Worm (Caenorhabditis elegans): ENCODE measurements around the gene F55C9.3.
"Not testable (repeated sequence)": the region's sequence is repeated elsewhere in the genome, so short reads cannot be mapped to it uniquely, and the experiment has no call there.

Gene F55C9.3

DNA sequence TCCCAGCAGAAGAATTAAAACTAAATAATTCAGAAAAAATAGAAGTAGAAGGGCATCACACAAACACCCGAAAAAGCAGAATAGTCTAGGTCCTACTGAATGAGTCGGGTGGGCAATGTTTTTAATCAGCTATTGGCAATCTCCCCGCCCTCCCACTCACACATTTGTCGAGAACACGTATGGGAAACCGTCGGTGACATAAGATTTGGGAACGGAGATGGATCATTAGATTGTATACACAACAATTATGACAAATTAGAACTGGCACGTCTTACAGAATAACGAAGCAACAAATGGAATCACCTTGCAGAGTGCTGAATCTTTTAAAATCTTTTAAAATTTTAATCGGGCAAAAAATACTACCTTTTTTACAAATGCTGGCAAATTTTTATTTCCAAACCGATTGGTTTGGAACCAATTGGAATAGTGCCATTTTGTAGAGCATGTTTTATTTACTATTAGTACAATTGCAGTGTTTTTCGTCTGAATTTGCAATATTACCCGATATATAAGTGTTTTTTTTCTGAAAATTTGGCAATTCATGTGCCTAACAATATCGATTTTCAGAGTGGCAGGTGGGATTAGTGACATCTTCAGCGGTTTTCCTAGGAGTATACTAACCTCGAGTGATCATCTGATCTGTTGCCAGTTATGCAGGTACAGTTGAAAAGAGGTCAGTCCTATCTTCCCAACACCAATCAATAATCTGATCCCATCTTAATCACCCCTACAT, at the start of gene F55C9.3, which contains the start of gene fbxb-57:
F55C9.3 (minus strand) TSS at position 101 of the 733 bp plus-strand sequence.
fbxb-57 (plus strand) TSS at position 683 of the 733 bp plus-strand sequence.
- TF ChIP-seq him-1 (tag; optimal IDR thresholded peaks at IDR 0.05) (no peak), dao-5 (tag; optimal IDR thresholded peaks at IDR 0.05) (no peak), W03F9.2 (tag; optimal IDR thresholded peaks at IDR 0.05) (no peak)

ce11 chrV:19337333-19337732, 49.4 kb upstream of the F55C9.3 start:
- TF ChIP-seq W03F9.2 (tag; optimal IDR thresholded peaks at IDR 0.05) (no peak), him-1 (tag; optimal IDR thresholded peaks at IDR 0.05) (no peak), dao-5 (tag; optimal IDR thresholded peaks at IDR 0.05) (no peak)

DNA sequence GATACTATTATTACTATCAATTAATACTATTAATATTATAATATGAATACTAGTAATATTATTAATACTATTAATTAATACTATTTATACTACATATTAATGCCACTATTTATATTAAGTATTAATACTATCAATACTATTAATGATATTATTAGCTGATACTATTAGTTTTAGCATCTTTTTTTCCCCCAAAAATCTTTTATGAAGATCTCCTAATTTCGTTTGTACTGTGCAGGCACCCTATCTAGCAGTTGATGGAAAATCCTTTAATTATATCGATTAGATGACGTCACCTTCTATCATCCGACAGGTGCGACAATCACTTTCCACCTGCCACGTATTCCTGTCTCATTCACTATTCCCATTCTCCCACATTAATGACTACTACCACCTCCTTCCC, 41.3 kb upstream of the F55C9.3 start, which contains the start of gene fbxb-65:
fbxb-65 (plus strand) TSS at position 301 of the 400 bp plus-strand sequence.
- TF ChIP-seq him-1 (tag; optimal IDR thresholded peaks at IDR 0.05), result no peak
- TF ChIP-seq W03F9.2 (tag; optimal IDR thresholded peaks at IDR 0.05), result no peak
- TF ChIP-seq dao-5 (tag; optimal IDR thresholded peaks at IDR 0.05), result no peak

DNA sequence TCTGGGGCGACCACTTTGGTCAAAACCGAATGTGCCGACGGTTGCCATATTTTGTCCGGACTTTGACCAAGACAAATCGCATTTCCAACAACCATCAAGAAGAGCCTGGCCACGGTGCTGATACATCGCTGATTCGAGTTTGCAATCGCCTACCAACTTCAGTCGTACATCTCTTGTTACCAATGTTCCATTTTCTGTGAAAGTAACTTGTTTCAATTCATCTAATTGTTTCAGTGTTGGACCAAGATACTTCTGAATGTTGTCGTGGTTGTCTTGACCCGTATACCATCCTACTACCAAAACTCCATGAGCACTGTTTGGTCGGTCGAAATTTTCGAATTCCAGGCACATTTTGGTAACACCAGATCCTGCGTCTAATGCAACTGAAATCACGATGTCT, 37.5 kb upstream of the F55C9.3 start:
- TF ChIP-seq W03F9.2 (tag; optimal IDR thresholded peaks at IDR 0.05) (no peak), dao-5 (tag; optimal IDR thresholded peaks at IDR 0.05) (no peak), him-1 (tag; optimal IDR thresholded peaks at IDR 0.05) (no peak)

- TF ChIP-seq W03F9.2 (tag; optimal IDR thresholded peaks at IDR 0.05) (no peak), dao-5 (tag; optimal IDR thresholded peaks at IDR 0.05) (no peak), him-1 (tag; optimal IDR thresholded peaks at IDR 0.05) (no peak)
These were observed 34.4 kb upstream of the F55C9.3 start, which contains the start of gene C43D7.4 for ce11 chrV:19322387-19322786. C43D7.4 (minus strand) TSS chrV:19322487.

ce11 chrV:19320385-19320784, 32.4 kb upstream of the F55C9.3 start, which contains the start of gene sdz-6:
sdz-6 (plus strand) TSS chrV:19320613.
- TF ChIP-seq dao-5 (tag; optimal IDR thresholded peaks at IDR 0.05), result no peak
- no peak for TF ChIP-seq him-1 (tag; optimal IDR thresholded peaks at IDR 0.05)
- TF ChIP-seq W03F9.2 (tag; optimal IDR thresholded peaks at IDR 0.05), result no peak

ce11 chrV:19319460-19319995, 31.6 kb upstream of the F55C9.3 start, which contains the start of gene C43D7.7:
C43D7.7 (minus strand) TSS chrV:19319510.
- TF ChIP-seq him-1 (tag; optimal IDR thresholded peaks at IDR 0.05), result no peak
- no peak for TF ChIP-seq dao-5 (tag; optimal IDR thresholded peaks at IDR 0.05)

ce11 chrV:19317058-19317457, 29.1 kb upstream of the F55C9.3 start, which contains the start of gene srh-208:
srh-208 (plus strand) TSS chrV:19317358.
- not testable (repeated sequence) for TF ChIP-seq dao-5, him-1, W03F9.2 (tag; optimal IDR thresholded peaks at IDR 0.05)

ce11 chrV:19312975-19313374, 25.0 kb upstream of the F55C9.3 start, which contains the start of gene fbxb-64:
fbxb-64 (plus strand) TSS chrV:19313275.
- TF ChIP-seq W03F9.2 (tag; optimal IDR thresholded peaks at IDR 0.05), result no peak
- no peak for TF ChIP-seq him-1 (tag; optimal IDR thresholded peaks at IDR 0.05)
- TF ChIP-seq dao-5 (tag; optimal IDR thresholded peaks at IDR 0.05), result no peak

- TF ChIP-seq him-1 (tag; optimal IDR thresholded peaks at IDR 0.05) (no peak), W03F9.2 (tag; optimal IDR thresholded peaks at IDR 0.05) (no peak)
These were observed 23.4 kb upstream of the F55C9.3 start, which contains the start of gene C43D7.8 for ce11 chrV:19311391-19311790. C43D7.8 (minus strand) TSS chrV:19311491.

DNA sequence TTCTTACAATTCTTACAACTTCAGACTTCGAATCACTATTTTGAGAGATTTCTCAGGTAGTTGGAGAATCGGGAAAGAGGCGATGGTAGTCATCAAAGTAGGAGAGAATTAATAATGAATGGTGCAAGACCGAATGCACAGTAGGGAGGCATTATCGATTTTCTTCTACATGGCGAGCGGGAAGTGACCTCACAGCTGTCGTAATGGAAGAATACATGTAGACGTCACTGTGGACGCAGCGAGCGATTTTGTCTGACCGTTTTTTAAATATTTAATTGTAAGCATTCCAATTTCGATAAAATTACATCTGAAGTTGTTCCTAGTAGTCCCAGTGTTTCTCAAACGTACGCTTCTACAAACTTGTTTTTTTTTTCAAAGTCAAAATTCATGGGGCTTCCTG, 21.6 kb upstream of the F55C9.3 start, which contains the start of gene F55C9.11:
F55C9.11 (minus strand) TSS at position 101 of the 400 bp plus-strand sequence.
- TF ChIP-seq him-1 (tag; optimal IDR thresholded peaks at IDR 0.05) (no peak), W03F9.2 (tag; optimal IDR thresholded peaks at IDR 0.05) (no peak), dao-5 (tag; optimal IDR thresholded peaks at IDR 0.05) (no peak)

DNA sequence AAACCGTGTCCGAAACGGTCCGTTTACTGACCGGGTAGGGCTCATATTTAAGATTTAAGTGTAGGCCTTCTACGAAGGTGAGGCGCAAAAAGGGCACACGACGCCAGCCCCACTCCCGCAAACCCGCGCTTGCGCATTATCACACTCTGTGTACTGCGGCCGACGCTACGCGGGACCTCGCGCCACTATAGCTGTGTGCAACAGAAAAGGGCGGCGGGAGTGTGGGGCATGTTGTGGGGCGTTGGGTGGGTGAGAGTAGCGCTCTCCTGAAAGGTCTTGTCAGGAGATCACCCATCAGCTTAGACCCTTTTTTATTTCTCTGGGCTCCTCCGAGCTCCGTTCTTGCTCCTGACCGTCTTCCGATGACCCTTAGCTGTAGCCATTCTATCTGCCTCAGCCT, 20.2 kb upstream of the F55C9.3 start:
- no peak for TF ChIP-seq him-1 (tag; optimal IDR thresholded peaks at IDR 0.05)
- TF ChIP-seq dao-5 (tag; optimal IDR thresholded peaks at IDR 0.05), result no peak
- no peak for TF ChIP-seq W03F9.2 (tag; optimal IDR thresholded peaks at IDR 0.05)

DNA sequence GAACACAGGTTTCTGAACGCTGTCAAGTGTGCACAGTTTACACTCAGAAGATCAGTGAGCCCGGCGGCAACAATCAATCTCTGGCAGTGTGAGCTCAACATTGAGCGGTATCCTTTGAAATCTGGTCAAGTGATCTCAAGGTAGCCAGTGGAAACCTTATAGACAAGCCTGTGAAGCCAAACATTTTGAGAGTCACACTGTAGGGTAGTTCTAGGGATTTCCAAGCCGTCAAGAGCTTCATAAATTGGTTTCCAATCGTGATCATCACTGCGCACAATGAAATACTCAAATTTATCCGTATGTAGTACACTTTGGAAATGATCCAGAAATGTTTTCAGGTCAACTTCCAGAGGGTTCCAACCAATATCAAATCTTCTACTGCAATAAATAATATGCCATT, 18.9 kb upstream of the F55C9.3 start, which contains the start of gene F55C9.15:
F55C9.15 (minus strand) TSS at position 101 of the 400 bp plus-strand sequence.
- no peak for TF ChIP-seq dao-5 (tag; optimal IDR thresholded peaks at IDR 0.05)
- TF ChIP-seq W03F9.2 (tag; optimal IDR thresholded peaks at IDR 0.05), result no peak
- TF ChIP-seq him-1 (tag; optimal IDR thresholded peaks at IDR 0.05), result no peak

ce11 chrV:19303589-19304174, 15.7 kb upstream of the F55C9.3 start, which contains the start of the genes fbxb-63 and fbxb-61:
fbxb-63 (minus strand) TSS chrV:19303730.
fbxb-61 (plus strand) TSS chrV:19304124.
- no peak for TF ChIP-seq dao-5 (tag; optimal IDR thresholded peaks at IDR 0.05)
- no peak for TF ChIP-seq W03F9.2 (tag; optimal IDR thresholded peaks at IDR 0.05)
- no peak for TF ChIP-seq him-1 (tag; optimal IDR thresholded peaks at IDR 0.05)

All from whole organism, L4/young adult.